Fruit fly (Drosophila melanogaster) whole organism, prepupa: Measurements from ENCODE around the gene TM9SF3.

Experiments used
- Blimp-1 ChIP-seq: fragments of 200-800 bp; sonication (Bioruptor generic); optimal IDR thresholded peaks from 3 replicates; lab custom pipeline; 2017; ENCODE audit warnings: missing biosample characterization, missing genetic modification characterization, mild to moderate bottlenecking, moderate library complexity, missing genetic modification reagents
- CG11294 ChIP-seq: fragments of 200-800 bp; sonication (Bioruptor generic); IDR thresholded peaks from 2 replicates; pipeline ENCODE4 v1.3.6; 2022; ENCODE audit warnings: missing biosample characterization, missing genetic modification characterization
- CG11762 ChIP-seq: fragments of 200-800 bp; sonication (Bioruptor generic); optimal IDR thresholded peaks from 3 replicates; lab custom pipeline; 2016; ENCODE audit warnings: missing biosample characterization, missing genetic modification characterization; ENCODE audit not compliant: insufficient read depth
- CG15336 ChIP-seq: fragments of 200-800 bp; sonication (Bioruptor generic); IDR thresholded peaks from 2 replicates; pipeline ENCODE4 v1.3.6; 2022; ENCODE audit warnings: missing biosample characterization, missing genetic modification characterization
- CG1621 ChIP-seq: fragments of 200-800 bp; sonication (Bioruptor generic); optimal IDR thresholded peaks from 3 replicates; lab custom pipeline; 2018; ENCODE audit warnings: missing biosample characterization, mild to moderate bottlenecking, missing genetic modification characterization
- CG3032 ChIP-seq: fragments of 200-800 bp; optimal IDR thresholded peaks from 2 replicates; lab custom pipeline; 2019; ENCODE audit warnings: missing biosample characterization, mild to moderate bottlenecking, missing genetic modification characterization, moderate library complexity
- CG32006 ChIP-seq: fragments of 200-800 bp; sonication (Bioruptor generic); optimal IDR thresholded peaks from 3 replicates; lab custom pipeline; 2017; ENCODE audit warnings: missing biosample characterization, mild to moderate bottlenecking, missing genetic modification characterization
- CG34406 ChIP-seq: fragments of 200-800 bp; sonication (Bioruptor generic); optimal IDR thresholded peaks from 3 replicates; lab custom pipeline; 2016; ENCODE audit warnings: missing biosample characterization, missing genetic modification characterization
- CG3919 ChIP-seq: fragments of 200-800 bp; sonication (Bioruptor generic); optimal IDR thresholded peaks from 3 replicates; lab custom pipeline; 2016; ENCODE audit warnings: missing biosample characterization, missing genetic modification characterization
- CG6163 ChIP-seq: fragments of 200-800 bp; sonication (Bioruptor generic); IDR thresholded peaks from 3 replicates; pipeline ENCODE4 v1.3.6; 2022; ENCODE audit warnings: missing biosample characterization, missing genetic modification characterization
- CG6792 ChIP-seq: fragments of 200-800 bp; sonication (Bioruptor generic); optimal IDR thresholded peaks from 3 replicates; lab custom pipeline; 2016; ENCODE audit warnings: missing biosample characterization, missing genetic modification characterization
- CG6808 ChIP-seq: fragments of 200-800 bp; sonication (Bioruptor generic); optimal IDR thresholded peaks from 3 replicates; lab custom pipeline; 2017; ENCODE audit warnings: missing biosample characterization, missing genetic modification characterization, mild to moderate bottlenecking, moderate library complexity, missing genetic modification reagents
- CG6854 ChIP-seq: fragments of 200-800 bp; sonication (Bioruptor generic); optimal IDR thresholded peaks from 2 replicates; lab custom pipeline; 2017; ENCODE audit warnings: missing biosample characterization, mild to moderate bottlenecking, missing genetic modification characterization
- CG7368 ChIP-seq: fragments of 200-800 bp; sonication (Bioruptor generic); optimal IDR thresholded peaks from 3 replicates; lab custom pipeline; 2016; ENCODE audit warnings: missing biosample characterization, missing genetic modification characterization
- CG8119 ChIP-seq: fragments of 200-800 bp; sonication (Bioruptor generic); IDR thresholded peaks from 3 replicates; pipeline ENCODE4 v1.3.6; 2022; ENCODE audit warnings: missing biosample characterization, missing genetic modification characterization
- CG8319 ChIP-seq: fragments of 200-800 bp; sonication (Bioruptor generic); optimal IDR thresholded peaks from 3 replicates; lab custom pipeline; 2016; ENCODE audit warnings: missing biosample characterization, missing genetic modification characterization
- CG8632 ChIP-seq: fragments of 200-800 bp; sonication (Bioruptor generic); optimal IDR thresholded peaks from 3 replicates; lab custom pipeline; 2016; ENCODE audit warnings: missing biosample characterization, missing genetic modification characterization
- CG9139 ChIP-seq: fragments of 200-800 bp; sonication (Bioruptor generic); optimal IDR thresholded peaks from 3 replicates; lab custom pipeline; 2017; ENCODE audit warnings: missing biosample characterization, mild to moderate bottlenecking, missing genetic modification characterization
- Eip75B ChIP-seq: fragments of 200-800 bp; sonication (Bioruptor generic); optimal IDR thresholded peaks from 3 replicates; lab custom pipeline; 2016; ENCODE audit warnings: missing biosample characterization, missing genetic modification characterization
- Eip78C ChIP-seq: fragments of 200-800 bp; sonication (Bioruptor generic); peaks from one replicate; lab custom pipeline; 2016; ENCODE audit warnings: missing biosample characterization, missing genetic modification characterization
- Eip93F ChIP-seq: fragments of 200-800 bp; sonication (Bioruptor generic); optimal IDR thresholded peaks from 2 replicates; lab custom pipeline; 2016; ENCODE audit warnings: missing biosample characterization, mild to moderate bottlenecking, missing genetic modification characterization
- Ets21C ChIP-seq: fragments of 200-800 bp; sonication (Bioruptor generic); optimal IDR thresholded peaks from 3 replicates; lab custom pipeline; 2016; ENCODE audit warnings: missing biosample characterization, missing genetic modification characterization
- Hr38 ChIP-seq: sonication (Bioruptor generic); optimal IDR thresholded peaks from 2 replicates; lab custom pipeline; 2016; ENCODE audit warnings: missing biosample characterization, missing genetic modification characterization
- Hr4 ChIP-seq: fragments of 200-800 bp; sonication (Bioruptor generic); optimal IDR thresholded peaks from 3 replicates; lab custom pipeline; 2016; ENCODE audit warnings: missing biosample characterization, missing genetic modification characterization
- Lpt ChIP-seq: fragments of 200-800 bp; sonication (Bioruptor generic); optimal IDR thresholded peaks from 3 replicates; lab custom pipeline; 2016; ENCODE audit warnings: missing biosample characterization, missing genetic modification characterization
- Met ChIP-seq: fragments of 200-800 bp; sonication (Bioruptor generic); optimal IDR thresholded peaks from 3 replicates; lab custom pipeline; 2016; ENCODE audit warnings: missing biosample characterization, missing genetic modification characterization
- Sox102F ChIP-seq: fragments of 200-800 bp; sonication (Bioruptor generic); optimal IDR thresholded peaks from 2 replicates; lab custom pipeline; 2016; ENCODE audit warnings: missing biosample characterization, mild to moderate bottlenecking, missing genetic modification characterization
- Sox15 ChIP-seq: fragments of 200-800 bp; sonication (Bioruptor generic); optimal IDR thresholded peaks from 3 replicates; lab custom pipeline; 2016; ENCODE audit warnings: missing biosample characterization, missing genetic modification characterization
- achi ChIP-seq: fragments of 200-800 bp; sonication (Bioruptor generic); optimal IDR thresholded peaks from 3 replicates; lab custom pipeline; 2016; ENCODE audit warnings: missing biosample characterization, missing genetic modification characterization
- acj6 ChIP-seq: fragments of 200-800 bp; sonication (Bioruptor generic); optimal IDR thresholded peaks from 3 replicates; lab custom pipeline; 2016; ENCODE audit warnings: missing biosample characterization, missing genetic modification characterization
- cyc ChIP-seq: fragments of 200-800 bp; sonication (Bioruptor generic); optimal IDR thresholded peaks from 3 replicates; lab custom pipeline; 2016; ENCODE audit warnings: missing biosample characterization, missing genetic modification characterization
- dac ChIP-seq: fragments of 200-800 bp; sonication (Bioruptor generic); optimal IDR thresholded peaks from 2 replicates; lab custom pipeline; 2017; ENCODE audit warnings: missing biosample characterization, mild to moderate bottlenecking, missing genetic modification characterization
- dsx ChIP-seq: fragments of 200-800 bp; optimal IDR thresholded peaks from 3 replicates; lab custom pipeline; 2019; ENCODE audit warnings: missing biosample characterization, mild to moderate bottlenecking, missing genetic modification characterization, moderate library complexity; ENCODE audit not compliant: poor library complexity, severe bottlenecking
- eg ChIP-seq: fragments of 200-800 bp; sonication (Bioruptor generic); IDR thresholded peaks from 3 replicates; pipeline ENCODE4 v1.3.6; 2022; ENCODE audit warnings: missing biosample characterization, missing genetic modification characterization
- esn ChIP-seq: fragments of 200-800 bp; sonication (Bioruptor generic); optimal IDR thresholded peaks from 2 replicates; lab custom pipeline; 2016; ENCODE audit warnings: missing biosample characterization, mild to moderate bottlenecking, missing genetic modification characterization, moderate library complexity
- fd85E ChIP-seq: fragments of 200-800 bp; sonication (Bioruptor generic); optimal IDR thresholded peaks from 3 replicates; lab custom pipeline; 2016; ENCODE audit warnings: missing biosample characterization, missing genetic modification characterization
- fkh ChIP-seq: fragments of 200-800 bp; sonication (Bioruptor generic); optimal IDR thresholded peaks from 3 replicates; lab custom pipeline; 2017; ENCODE audit warnings: missing biosample characterization, mild to moderate bottlenecking, missing genetic modification characterization, moderate library complexity
- net ChIP-seq: fragments of 200-800 bp; sonication (Bioruptor generic); optimal IDR thresholded peaks from 3 replicates; lab custom pipeline; 2016; ENCODE audit warnings: missing biosample characterization, missing genetic modification characterization
- pdm3 ChIP-seq: fragments of 200-800 bp; sonication (Bioruptor generic); optimal IDR thresholded peaks from 3 replicates; lab custom pipeline; 2016; ENCODE audit warnings: missing biosample characterization, missing genetic modification characterization
- salr ChIP-seq, 2 experiments: fragments of 200-800 bp; sonication (Bioruptor generic); optimal IDR thresholded peaks; 3 replicates each; lab custom pipeline; 2016 to 2018; ENCODE audit warnings: missing biosample characterization in 2 of 2, missing genetic modification characterization in 2 of 2, mild to moderate bottlenecking in 1 of 2
- spab ChIP-seq: fragments of 200-800 bp; sonication (Bioruptor generic); optimal IDR thresholded peaks from 2 replicates; lab custom pipeline; 2017; ENCODE audit warnings: missing biosample characterization, mild to moderate bottlenecking, missing genetic modification characterization, missing genetic modification reagents
- ss ChIP-seq, 2 experiments: fragments of 200-800 bp; sonication (Bioruptor generic); optimal IDR thresholded peaks; 2 replicates in 1 of 2; 3 replicates in 1 of 2; lab custom pipeline; 2017 to 2018; ENCODE audit warnings: mild to moderate bottlenecking in 2 of 2, missing biosample characterization in 2 of 2, missing genetic modification characterization in 2 of 2, moderate library complexity in 1 of 2
- svp ChIP-seq: fragments of 200-800 bp; sonication (Bioruptor generic); peaks from one replicate; lab custom pipeline; 2016; ENCODE audit warnings: missing biosample characterization, missing genetic modification characterization
- topi ChIP-seq: fragments of 200-800 bp; sonication (Bioruptor generic); optimal IDR thresholded peaks from 3 replicates; lab custom pipeline; 2016; ENCODE audit warnings: missing biosample characterization, missing genetic modification characterization
- vri ChIP-seq: fragments of 200-800 bp; sonication (Bioruptor generic); optimal IDR thresholded peaks from 3 replicates; lab custom pipeline; 2016; ENCODE audit warnings: missing biosample characterization, mild to moderate bottlenecking, missing genetic modification characterization

Gene TM9SF3

dm6 chr3L:5611732-5612250 lies 8.0 kb upstream of the TM9SF3 start (continued):
- TF ChIP-seq pdm3 (GFP tag; lab: Kevin White, UChicago): peak; percentile 91
- peak; percentile 98 for TF ChIP-seq Eip78C (GFP tag; lab: Kevin White, UChicago)
- peak; percentile 79 for TF ChIP-seq Sox15 (GFP tag; lab: Kevin White, UChicago)
- TF ChIP-seq Blimp-1: peak; percentile 98
- peak; percentile 95 for TF ChIP-seq CG6854
- peak; percentile 95 for TF ChIP-seq topi
- peak; percentile 66 for TF ChIP-seq CG1621 (tag; lab: Kevin White, UChicago)
- TF ChIP-seq CG6792 (GFP tag; lab: Kevin White, UChicago): peak; percentile 91
- TF ChIP-seq Lpt: peak; percentile 95
- peak; percentile 96 for TF ChIP-seq eg (GFP tag; lab: Robert Waterston, UW)
- peak; percentile 81 for TF ChIP-seq CG3032
- TF ChIP-seq achi: peak; percentile 94
- peak; percentile 84 for TF ChIP-seq Ets21C (GFP tag; lab: Kevin White, UChicago)
- TF ChIP-seq CG34406: peak; percentile 93
- TF ChIP-seq CG11294 (GFP tag; lab: Robert Waterston, UW): peak; percentile 67; the same call in 1 of the 2 replicates
- peak; percentile 84 for TF ChIP-seq dac (GFP tag; lab: Kevin White, UChicago)
- TF ChIP-seq CG8632 (GFP tag; lab: Kevin White, UChicago): peak; percentile 87
- peak; percentile 96 for TF ChIP-seq CG32006 (GFP tag; lab: Kevin White, UChicago)
- TF ChIP-seq Sox102F (GFP tag; lab: Kevin White, UChicago): peak; percentile 97
- peak; percentile 92 for TF ChIP-seq acj6 (GFP tag; lab: Kevin White, UChicago)
- no peak for TF ChIP-seq Hr38 (GFP tag; lab: Kevin White, UChicago)
- TF ChIP-seq CG3919: peak; percentile 95
- peak; percentile 80 for TF ChIP-seq CG11762 (GFP tag; lab: Kevin White, UChicago)
- TF ChIP-seq salr (GFP tag; optimal IDR thresholded peaks at IDR 0.05; lab: Kevin White, UChicago): peak; percentile 26 to 94
- peak; percentile 92 for TF ChIP-seq net (GFP tag; lab: Kevin White, UChicago)
- peak; percentile 98 for TF ChIP-seq esn (GFP tag; lab: Kevin White, UChicago)
- TF ChIP-seq Eip93F (GFP tag; lab: Kevin White, UChicago): peak; percentile 84
- peak; percentile 83 for TF ChIP-seq CG7368 (GFP tag; lab: Kevin White, UChicago)
- TF ChIP-seq cyc (GFP tag; lab: Kevin White, UChicago): peak; percentile 92
- TF ChIP-seq fkh (GFP tag; lab: Kevin White, UChicago): peak; percentile 14
- peak; percentile 72 for TF ChIP-seq fd85E (GFP tag; lab: Kevin White, UChicago)
- TF ChIP-seq CG8319 (GFP tag; lab: Kevin White, UChicago): peak; percentile 67
- peak; percentile 67 for TF ChIP-seq CG6808 (GFP tag; lab: Kevin White, UChicago)
- peak; percentile 96 for TF ChIP-seq Hr4
- TF ChIP-seq CG6163 (GFP tag; lab: Robert Waterston, UW): peak; percentile 93
- TF ChIP-seq svp (GFP tag; lab: Kevin White, UChicago): peak; percentile 99
- TF ChIP-seq spab: peak; percentile 71
- TF ChIP-seq Met (GFP tag; lab: Kevin White, UChicago): peak; percentile 97

- TF ChIP-seq CG15336 (GFP tag; lab: Robert Waterston, UW): peak; percentile 44; the same call in 1 of the 2 replicates
- TF ChIP-seq dac (GFP tag; lab: Kevin White, UChicago): no peak
- no peak for TF ChIP-seq vri (GFP tag; lab: Kevin White, UChicago)
- no peak for TF ChIP-seq CG8319 (GFP tag; lab: Kevin White, UChicago)
- peak; percentile 15 for TF ChIP-seq Eip75B
- TF ChIP-seq Eip78C (GFP tag; lab: Kevin White, UChicago): peak; percentile 38
- no peak for TF ChIP-seq ss (GFP tag; optimal IDR thresholded peaks at IDR 0.05; lab: Kevin White, UChicago)
- no peak for TF ChIP-seq CG9139 (GFP tag; lab: Kevin White, UChicago)
- TF ChIP-seq Blimp-1: peak; percentile 62
- TF ChIP-seq CG8119: 0 out of 3 replicates have a peak, but pooled peaks have one; percentile 34
- TF ChIP-seq Lpt: peak; percentile 13
- TF ChIP-seq CG34406: no peak
- no peak for TF ChIP-seq Ets21C (GFP tag; lab: Kevin White, UChicago)
- 0 out of 3 replicates have a peak, but pooled peaks have one; percentile 47 for TF ChIP-seq eg (GFP tag; lab: Robert Waterston, UW)
- TF ChIP-seq dsx (GFP tag; lab: Kevin White, UChicago): peak; percentile 61
Measured at dm6 chr3L:5610582-5610981, 6.8 kb upstream of the TM9SF3 start.
